Worm (Caenorhabditis elegans) whole organism, late embryonic: ENCODE data around the gene idpp-13.

Source experiments
- K02D7.2 ChIP-seq: sonication (generic microtip); optimal IDR thresholded peaks from 2 replicates; lab custom pipeline; 2017; ENCODE audit warnings: mild to moderate bottlenecking, missing genetic modification characterization, missing compliant biosample characterization
- K09A11.1 ChIP-seq: sonication (generic microtip); optimal IDR thresholded peaks from 2 replicates; lab custom pipeline; 2017; ENCODE audit warnings: antibody characterized with exemption, mild to moderate bottlenecking, missing genetic modification characterization, missing compliant biosample characterization; ENCODE audit not compliant: insufficient read depth
- Y22D7AL.16 ChIP-seq: sonication (generic microtip); optimal IDR thresholded peaks from 2 replicates; lab custom pipeline; 2016; ENCODE audit warnings: missing genetic modification characterization, missing compliant biosample characterization
- ceh-14 ChIP-seq: sonication (generic microtip); optimal IDR thresholded peaks from 2 replicates; lab custom pipeline; 2016; ENCODE audit warnings: missing genotype, missing genetic modification characterization, missing compliant biosample characterization
- ceh-18 ChIP-seq: sonication (generic microtip); optimal IDR thresholded peaks from 2 replicates; lab custom pipeline; 2016; ENCODE audit warnings: missing genetic modification characterization, missing compliant biosample characterization
- ceh-19 ChIP-seq: fragments of 200-800 bp; sonication (Bioruptor generic); optimal IDR thresholded peaks from 2 replicates; lab custom pipeline; 2018; ENCODE audit warnings: mild to moderate bottlenecking, missing genetic modification characterization, missing compliant biosample characterization
- ceh-9 ChIP-seq: sonication (generic microtip); optimal IDR thresholded peaks from 2 replicates; lab custom pipeline; 2016; ENCODE audit warnings: mild to moderate bottlenecking, missing genetic modification characterization, inconsistent platforms, missing compliant biosample characterization
- dmd-4 ChIP-seq: sonication (generic microtip); optimal IDR thresholded peaks from 2 replicates; lab custom pipeline; 2016; ENCODE audit warnings: borderline replicate concordance, missing genetic modification characterization, missing compliant biosample characterization
- elt-4 ChIP-seq: sonication (generic microtip); optimal IDR thresholded peaks from 2 replicates; lab custom pipeline; 2016; ENCODE audit warnings: missing genetic modification characterization, missing compliant biosample characterization
- fax-1 ChIP-seq: sonication (generic microtip); optimal IDR thresholded peaks from 2 replicates; lab custom pipeline; 2016; ENCODE audit warnings: missing genotype, missing genetic modification characterization, missing compliant biosample characterization
- gmeb-2 ChIP-seq: sonication (generic microtip); optimal IDR thresholded peaks from 2 replicates; lab custom pipeline; 2016; ENCODE audit warnings: missing genetic modification characterization, inconsistent platforms, missing compliant biosample characterization
- hlh-13 ChIP-seq: fragments of 200-800 bp; sonication (Bioruptor generic); optimal IDR thresholded peaks from 2 replicates; lab custom pipeline; 2018; ENCODE audit warnings: mild to moderate bottlenecking, missing genetic modification characterization, missing compliant biosample characterization
- hlh-30 ChIP-seq: sonication (generic microtip); optimal IDR thresholded peaks from 2 replicates; lab custom pipeline; 2017; ENCODE audit warnings: antibody characterized with exemption, missing genetic modification characterization, missing compliant biosample characterization; ENCODE audit not compliant: insufficient read depth
- hlh-8 ChIP-seq: sonication (generic microtip); optimal IDR thresholded peaks from 2 replicates; lab custom pipeline; 2016; ENCODE audit warnings: missing genotype, missing genetic modification characterization, missing compliant biosample characterization
- lim-6 ChIP-seq: sonication (generic microtip); optimal IDR thresholded peaks from 2 replicates; lab custom pipeline; 2016; ENCODE audit warnings: missing genetic modification characterization, missing compliant biosample characterization
- lin-11 ChIP-seq: fragments of 200-800 bp; sonication (Bioruptor generic); optimal IDR thresholded peaks from 2 replicates; lab custom pipeline; 2018; ENCODE audit warnings: mild to moderate bottlenecking, missing genetic modification characterization, missing compliant biosample characterization
- mec-3 ChIP-seq: sonication (generic microtip); optimal IDR thresholded peaks from 2 replicates; lab custom pipeline; 2016; ENCODE audit warnings: borderline replicate concordance, missing genetic modification characterization, missing compliant biosample characterization
- nfya-1 ChIP-seq: sonication (generic microtip); optimal IDR thresholded peaks from 2 replicates; lab custom pipeline; 2017; ENCODE audit warnings: missing genetic modification characterization, mild to moderate bottlenecking, missing compliant biosample characterization, antibody characterized with exemption, moderate library complexity
- nhr-11 ChIP-seq: fragments of 150-350 bp; optimal IDR thresholded peaks from 2 replicates; lab custom pipeline; 2014; ENCODE audit warnings: missing biosample characterization, missing genetic modification characterization
- pha-2 ChIP-seq: sonication (generic microtip); optimal IDR thresholded peaks from 2 replicates; lab custom pipeline; 2017; ENCODE audit warnings: mild to moderate bottlenecking, missing genetic modification characterization, missing compliant biosample characterization
- pqm-1 ChIP-seq: sonication (generic microtip); optimal IDR thresholded peaks from 2 replicates; lab custom pipeline; 2016; ENCODE audit warnings: missing genetic modification characterization, missing compliant biosample characterization
- pros-1 ChIP-seq: fragments of 150-350 bp; optimal IDR thresholded peaks from 2 replicates; lab custom pipeline; 2014; ENCODE audit warnings: missing biosample characterization, missing genetic modification reagents, missing genetic modification characterization
- sox-2 ChIP-seq: fragments of 200-800 bp; sonication (Bioruptor generic); IDR thresholded peaks from 2 replicates; pipeline ENCODE4 v1.3.6; 2022; ENCODE audit warnings: missing genetic modification reagents, missing genetic modification characterization, missing compliant biosample characterization
- sox-4 ChIP-seq: sonication (generic microtip); optimal IDR thresholded peaks from 2 replicates; lab custom pipeline; 2017; ENCODE audit warnings: mild to moderate bottlenecking, missing genetic modification characterization, inconsistent platforms, missing compliant biosample characterization
- syd-9 ChIP-seq: sonication (generic microtip); optimal IDR thresholded peaks from 2 replicates; lab custom pipeline; 2016; ENCODE audit warnings: mild to moderate bottlenecking, missing genetic modification characterization, moderate library complexity, missing compliant biosample characterization
- tbx-7 ChIP-seq: sonication (generic microtip); optimal IDR thresholded peaks from 2 replicates; lab custom pipeline; 2016; ENCODE audit warnings: missing genotype, missing genetic modification characterization, missing compliant biosample characterization
- unc-3 ChIP-seq, 2 experiments: fragments of 200-800 bp in 1 of 2; sonication (Bioruptor generic) in 1 of 2; sonication (generic microtip) in 1 of 2; conservative IDR thresholded peaks in 1 of 2; optimal IDR thresholded peaks in 1 of 2; 2 replicates each; pipeline versions ENCODE4 v1.3.6 to Lab custom; 2016 to 2022; ENCODE audit warnings: missing compliant biosample characterization in 2 of 2, missing genetic modification characterization in 2 of 2, missing genetic modification reagents in 1 of 2
- unc-42 ChIP-seq: sonication (generic microtip); optimal IDR thresholded peaks from 2 replicates; lab custom pipeline; 2016; ENCODE audit warnings: missing genotype, missing genetic modification characterization, missing compliant biosample characterization
- unc-55 ChIP-seq: sonication (generic microtip); optimal IDR thresholded peaks from 2 replicates; lab custom pipeline; 2017; ENCODE audit warnings: missing biosample characterization, missing genetic modification reagents, missing genetic modification characterization
- zip-5 ChIP-seq: sonication (generic microtip); optimal IDR thresholded peaks from 2 replicates; lab custom pipeline; 2016; ENCODE audit warnings: missing genetic modification characterization, missing compliant biosample characterization
- ztf-16 ChIP-seq: sonication (generic microtip); optimal IDR thresholded peaks from 2 replicates; lab custom pipeline; 2017; ENCODE audit warnings: missing genetic modification characterization, missing compliant biosample characterization

Gene idpp-13

DNA sequence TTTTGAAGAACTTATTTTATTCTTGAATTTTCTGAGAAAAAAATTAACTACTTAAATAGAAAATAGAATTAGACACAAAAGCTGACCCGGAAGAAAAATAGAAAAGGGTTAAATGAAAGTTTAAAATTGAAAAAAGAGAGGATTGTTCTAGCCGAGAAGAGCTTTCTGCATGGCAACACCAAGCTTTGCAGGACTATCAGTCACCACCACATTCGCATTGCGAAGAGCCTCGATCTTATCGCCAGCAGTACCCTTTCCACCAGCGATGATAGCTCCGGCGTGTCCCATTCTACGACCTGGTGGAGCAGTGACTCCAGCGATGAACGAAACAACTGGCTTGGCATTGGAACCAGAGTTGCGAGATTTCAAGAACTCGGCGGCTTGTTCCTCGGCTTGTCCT, 16.7 kb downstream of the idpp-13 start:
- TF ChIP-seq fax-1 (no peak), hlh-8 (tag; lab: Kevin White, UChicago) (no peak), nfya-1 (no peak), ceh-19 (GFP tag; lab: Kevin White, UChicago) (no peak), pros-1 (tag; lab: Kevin White, UChicago) (no peak), gmeb-2 (tag; lab: Kevin White, UChicago) (no peak)

DNA sequence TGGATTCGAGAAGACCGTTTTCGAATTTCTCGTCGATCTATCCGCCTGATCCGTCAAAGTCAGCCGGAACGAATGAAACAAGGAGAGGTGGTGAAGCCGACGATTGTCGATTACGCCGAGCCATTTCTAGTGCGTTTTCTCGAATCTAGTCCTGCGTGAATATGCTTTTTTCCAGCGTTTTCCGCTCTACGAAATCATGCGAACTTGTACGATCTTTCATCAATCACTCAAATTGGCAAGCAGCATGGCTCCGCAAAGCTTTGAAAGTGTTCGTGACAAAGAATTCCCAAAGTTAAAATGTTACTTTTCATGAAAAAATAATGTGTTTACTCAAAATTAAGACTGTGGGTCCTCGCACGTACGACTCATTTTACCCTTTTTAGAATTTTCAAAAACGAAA, 19.9 kb downstream of the idpp-13 start:
- no peak for TF ChIP-seq tbx-7
- no peak for TF ChIP-seq unc-55 (GFP tag; lab: Kevin White, UChicago)
- no peak for TF ChIP-seq lim-6 (tag; lab: Kevin White, UChicago)
- no peak for TF ChIP-seq unc-3 (GFP tag; conservative IDR thresholded peaks at IDR 0.05; lab: Robert Waterston, UW)
- TF ChIP-seq unc-3 (tag; optimal IDR thresholded peaks at IDR 0.05; lab: Kevin White, UChicago), result no peak
- TF ChIP-seq sox-2 (GFP tag; lab: Robert Waterston, UW), result no peak
- TF ChIP-seq zip-5 (tag; lab: Kevin White, UChicago), result no peak
- TF ChIP-seq mec-3 (tag; lab: Kevin White, UChicago), result no peak
- TF ChIP-seq syd-9 (tag; lab: Kevin White, UChicago), result no peak
- no peak for TF ChIP-seq ceh-14 (tag; lab: Kevin White, UChicago)
- TF ChIP-seq sox-4 (tag; lab: Kevin White, UChicago), result no peak
- TF ChIP-seq Y22D7AL.16, result no peak
- TF ChIP-seq pha-2 (tag; lab: Kevin White, UChicago), result no peak
- no peak for TF ChIP-seq hlh-30 (tag; lab: Kevin White, UChicago)
- no peak for TF ChIP-seq gmeb-2 (tag; lab: Kevin White, UChicago)
- TF ChIP-seq K02D7.2 (tag; lab: Kevin White, UChicago), result no peak
- TF ChIP-seq elt-4 (tag; lab: Kevin White, UChicago), result no peak

DNA sequence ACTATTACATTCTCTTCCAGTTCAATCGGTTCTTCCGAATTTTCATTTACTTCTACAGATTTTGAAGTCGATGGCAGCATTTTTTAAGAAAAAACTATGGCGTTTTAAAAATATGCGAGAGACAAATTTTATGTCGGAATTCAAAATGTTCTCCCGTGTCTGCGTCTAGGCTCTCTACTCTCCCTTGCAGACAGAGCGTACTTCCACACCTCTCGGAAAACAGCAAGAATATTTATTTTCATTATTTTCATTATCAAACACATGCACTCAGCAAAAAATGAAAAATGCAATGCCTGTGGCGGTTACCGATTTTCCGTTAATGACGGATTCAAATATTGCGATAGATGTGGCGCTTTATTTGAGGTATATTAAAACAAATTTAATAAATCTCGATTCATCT, 21.3 kb downstream of the idpp-13 start, which contains the start of the genes ztf-18 and F23H11.2:
ztf-18 (minus strand) TSS at position 188 of the 400 bp plus-strand sequence.
F23H11.2 (plus strand) TSS at position 223 of the 400 bp plus-strand sequence.
- TF ChIP-seq K09A11.1 (tag; lab: Kevin White, UChicago) (no peak), tbx-7 (no peak), sox-4 (tag; lab: Kevin White, UChicago) (no peak), ceh-18 (tag; lab: Kevin White, UChicago) (no peak), ceh-19 (GFP tag; lab: Kevin White, UChicago) (no peak), nhr-11 (no peak), gmeb-2 (tag; lab: Kevin White, UChicago) (no peak), ztf-16 (tag; lab: Kevin White, UChicago) (no peak), ceh-9 (tag; lab: Kevin White, UChicago) (no peak), pros-1 (tag; lab: Kevin White, UChicago) (no peak), nfya-1 (no peak), lin-11 (tag; lab: Kevin White, UChicago) (no peak)

DNA sequence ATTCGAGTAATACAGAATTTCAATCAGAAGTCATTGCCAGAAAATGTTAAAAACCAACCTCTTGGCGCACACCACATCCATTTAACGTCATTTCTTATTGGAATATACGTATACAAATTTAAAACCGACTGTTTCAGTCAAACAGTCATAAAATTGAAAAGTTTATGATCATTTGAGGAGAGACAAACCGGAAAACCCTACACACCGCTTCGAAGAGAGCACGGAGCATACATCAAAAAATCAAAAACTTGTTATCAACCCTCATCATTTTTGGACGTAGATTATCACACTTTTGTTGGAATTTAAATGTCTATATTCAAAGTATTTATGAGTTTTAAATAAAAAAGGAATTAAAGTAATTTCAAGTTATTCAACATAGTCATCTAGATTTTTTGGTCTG, 25.8 kb downstream of the idpp-13 start, which contains the start of gene T24C4.10:
T24C4.10 (minus strand) TSS at position 230 of the 400 bp plus-strand sequence.
- TF ChIP-seq Y22D7AL.16 (no peak), tbx-7 (no peak), pqm-1 (tag; lab: Kevin White, UChicago) (no peak), dmd-4 (tag; lab: Kevin White, UChicago) (no peak)

DNA sequence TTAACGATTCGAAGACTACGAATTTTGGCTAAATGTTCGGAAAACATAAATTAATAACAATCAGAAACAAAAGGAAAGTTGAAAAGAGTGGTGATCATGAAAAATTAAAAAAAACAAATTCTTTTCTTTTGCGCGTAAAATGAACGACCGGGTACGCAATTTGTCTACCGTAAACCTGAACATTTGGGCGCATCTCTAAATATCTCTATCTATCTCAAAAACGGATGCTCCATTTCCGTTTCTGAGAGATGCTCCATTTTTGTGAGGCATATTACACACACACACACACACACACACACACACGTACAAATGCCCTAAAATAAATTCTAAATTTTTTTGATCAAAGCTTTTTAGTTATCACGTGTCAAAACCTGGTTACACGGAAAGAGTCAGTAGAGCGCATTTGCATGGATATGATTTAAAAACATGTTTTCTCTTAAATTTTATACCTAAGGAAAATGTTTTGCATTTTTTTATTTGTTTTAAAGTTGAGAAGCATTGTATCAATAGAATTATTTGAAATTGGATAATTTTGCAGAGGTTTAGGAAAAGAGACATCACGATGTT, 27.7 kb downstream of the idpp-13 start:
- TF ChIP-seq hlh-13 (no peak), hlh-30 (tag; lab: Kevin White, UChicago) (peak; percentile 48), unc-42 (tag; lab: Kevin White, UChicago) (peak; percentile 40)
- TF ChIP-seq, all 69 proteins: peak for 2
